Worm (Caenorhabditis elegans): Measurements from ENCODE around the gene ulp-1.
A peak's percentile ranks its signal among the peaks of the same experiment; 100 is the strongest.

ulp-1 gene

ce11 chrIII:5146749-5147148, 22.9 kb downstream of the ulp-1 start:
- TF ChIP-seq M03D4.4 (tag; optimal IDR thresholded peaks at IDR 0.05) (no peak), ztf-11 (tag; optimal IDR thresholded peaks at IDR 0.05) (no peak), lin-32 (GFP tag; optimal IDR thresholded peaks at IDR 0.05) (no peak), elt-3 (tag; optimal IDR thresholded peaks at IDR 0.05) (no peak), sptf-1 (tag; optimal IDR thresholded peaks at IDR 0.05) (no peak), mls-2 (tag; optimal IDR thresholded peaks at IDR 0.05) (no peak), ceh-83 (GFP tag; optimal IDR thresholded peaks at IDR 0.05) (no peak), elt-1 (tag; optimal IDR thresholded peaks at IDR 0.05; ENCODE audit: borderline replicate concordance, insufficient read depth) (no peak), nhr-12 (tag; optimal IDR thresholded peaks at IDR 0.05) (no peak), unc-62 (GFP tag; optimal IDR thresholded peaks at IDR 0.05) (no peak), ces-1 (GFP tag; optimal IDR thresholded peaks at IDR 0.05) (no peak), nhr-28 (tag; optimal IDR thresholded peaks at IDR 0.05) (no peak), bed-3 (GFP tag; optimal IDR thresholded peaks at IDR 0.05) (no peak), unc-39 (tag; optimal IDR thresholded peaks at IDR 0.05) (no peak), nhr-2 (tag; optimal IDR thresholded peaks at IDR 0.05) (no peak), sem-2 (GFP tag; optimal IDR thresholded peaks at IDR 0.05) (no peak), nhr-76 (tag; optimal IDR thresholded peaks at IDR 0.05) (no peak), zip-8 (tag; optimal IDR thresholded peaks at IDR 0.05) (no peak), flh-1 (GFP tag; optimal IDR thresholded peaks at IDR 0.05) (no peak)

ce11 chrIII:5145874-5146273, 23.7 kb downstream of the ulp-1 start:
- no peak for TF ChIP-seq pha-4 (tag; optimal IDR thresholded peaks at IDR 0.05)
- TF ChIP-seq unc-62 (GFP tag; optimal IDR thresholded peaks at IDR 0.05): no peak
- TF ChIP-seq lin-32 (GFP tag; optimal IDR thresholded peaks at IDR 0.05): no peak
- TF ChIP-seq sem-2 (GFP tag; optimal IDR thresholded peaks at IDR 0.05): no peak

- no peak for TF ChIP-seq ztf-11 (tag; optimal IDR thresholded peaks at IDR 0.05)
- no peak for TF ChIP-seq nhr-2 (tag; optimal IDR thresholded peaks at IDR 0.05)
- no peak for TF ChIP-seq lin-32 (GFP tag; optimal IDR thresholded peaks at IDR 0.05)
- TF ChIP-seq ham-2 (GFP tag; optimal IDR thresholded peaks at IDR 0.05): no peak
- no peak for TF ChIP-seq ceh-43 (GFP tag; optimal IDR thresholded peaks at IDR 0.05)
- no peak for TF ChIP-seq nhr-28 (tag; optimal IDR thresholded peaks at IDR 0.05)
- no peak for TF ChIP-seq mab-5 (tag; optimal IDR thresholded peaks at IDR 0.05)
- TF ChIP-seq nhr-76 (tag; optimal IDR thresholded peaks at IDR 0.05): no peak
- TF ChIP-seq nhr-12 (tag; optimal IDR thresholded peaks at IDR 0.05): no peak
These were observed 25.4 kb downstream of the ulp-1 start for ce11 chrIII:5144169-5144568.

ce11 chrIII:5143520-5143919, 26.1 kb downstream of the ulp-1 start:
- peak; percentile 49 for TF ChIP-seq ces-1 (GFP tag; optimal IDR thresholded peaks at IDR 0.05)
- TF ChIP-seq mab-5 (tag; optimal IDR thresholded peaks at IDR 0.05): no peak
- no peak for TF ChIP-seq sptf-1 (tag; optimal IDR thresholded peaks at IDR 0.05)
- peak; percentile 52 for TF ChIP-seq nhr-2 (tag; optimal IDR thresholded peaks at IDR 0.05)
- TF ChIP-seq lin-32 (GFP tag; optimal IDR thresholded peaks at IDR 0.05): no peak
- TF ChIP-seq lsy-2 (tag; optimal IDR thresholded peaks at IDR 0.05): no peak
- TF ChIP-seq pha-4 (tag; optimal IDR thresholded peaks at IDR 0.05): no peak
- no peak for TF ChIP-seq nhr-237 (tag; optimal IDR thresholded peaks at IDR 0.05)
- TF ChIP-seq drap-1 (GFP tag; optimal IDR thresholded peaks at IDR 0.05): no peak
- no peak for TF ChIP-seq ham-2 (GFP tag; optimal IDR thresholded peaks at IDR 0.05)

ce11 chrIII:5141935-5142334, 27.7 kb downstream of the ulp-1 start:
- TF ChIP-seq snpc-4 (tag; optimal IDR thresholded peaks at IDR 0.05) (no peak), nhr-28 (tag; optimal IDR thresholded peaks at IDR 0.05) (no peak), sem-2 (GFP tag; optimal IDR thresholded peaks at IDR 0.05) (no peak), lin-32 (GFP tag; optimal IDR thresholded peaks at IDR 0.05) (no peak), mep-1 (tag; optimal IDR thresholded peaks at IDR 0.05) (no peak), unc-39 (tag; optimal IDR thresholded peaks at IDR 0.05) (no peak), ztf-11 (tag; optimal IDR thresholded peaks at IDR 0.05) (no peak), elt-3 (tag; optimal IDR thresholded peaks at IDR 0.05) (no peak), mab-5 (tag; optimal IDR thresholded peaks at IDR 0.05) (no peak), pha-4 (tag; optimal IDR thresholded peaks at IDR 0.05) (no peak)

- TF ChIP-seq pha-4 (tag; optimal IDR thresholded peaks at IDR 0.05) (no peak), hlh-1 (tag; optimal IDR thresholded peaks at IDR 0.05) (peak; percentile 66), unc-62 (GFP tag; optimal IDR thresholded peaks at IDR 0.05) (peak; percentile 49), lin-32 (GFP tag; optimal IDR thresholded peaks at IDR 0.05) (no peak)
These were observed 29.0 kb downstream of the ulp-1 start for ce11 chrIII:5140559-5140958.

All from whole organism, mixed stage, embryonic.